Fruit fly (Drosophila melanogaster): ENCODE data around the gene CG42827.

The CG42827 gene

DNA sequence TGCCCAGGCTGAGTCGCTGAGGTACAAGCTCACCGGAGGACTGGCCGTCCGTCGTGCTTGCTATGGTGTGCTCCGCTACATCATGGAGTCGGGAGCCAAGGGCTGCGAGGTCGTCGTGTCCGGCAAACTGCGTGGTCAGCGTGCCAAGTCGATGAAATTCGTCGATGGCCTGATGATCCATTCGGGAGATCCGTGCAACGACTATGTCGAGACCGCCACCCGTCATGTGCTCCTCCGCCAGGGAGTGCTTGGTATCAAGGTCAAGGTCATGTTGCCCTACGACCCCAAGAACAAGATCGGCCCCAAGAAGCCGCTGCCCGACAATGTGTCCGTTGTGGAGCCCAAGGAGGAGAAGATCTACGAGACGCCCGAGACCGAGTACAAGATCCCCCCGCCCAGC, 13.3 kb upstream of the CG42827 start:
- TF ChIP-seq CG31627 (GFP tag; optimal IDR thresholded peaks at IDR 0.05), result no peak
- peak; percentile 70 for TF ChIP-seq svp (GFP tag)

DNA sequence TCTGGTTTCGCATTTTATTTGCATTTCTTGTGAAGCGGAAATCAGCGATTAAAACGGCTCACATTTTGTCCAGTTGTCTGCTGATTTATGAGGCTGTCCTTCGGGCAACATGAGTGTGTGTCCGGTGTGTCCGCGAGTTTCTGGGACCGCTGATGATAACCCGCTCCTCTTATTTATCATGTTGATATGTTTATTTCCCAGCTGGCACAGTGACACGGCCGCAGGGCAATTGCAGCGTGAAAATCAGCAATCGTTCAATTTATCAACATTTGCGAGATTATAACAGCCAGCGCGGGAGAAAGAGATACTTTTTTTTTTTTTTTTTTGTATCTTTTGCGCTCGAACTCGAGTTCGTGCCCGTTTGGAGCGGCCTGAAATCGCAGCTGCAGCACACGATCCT, 12.4 kb upstream of the CG42827 start:
- TF ChIP-seq svp (GFP tag) (peak; percentile 94), topi (GFP tag; optimal IDR thresholded peaks at IDR 0.05) (no peak)

DNA sequence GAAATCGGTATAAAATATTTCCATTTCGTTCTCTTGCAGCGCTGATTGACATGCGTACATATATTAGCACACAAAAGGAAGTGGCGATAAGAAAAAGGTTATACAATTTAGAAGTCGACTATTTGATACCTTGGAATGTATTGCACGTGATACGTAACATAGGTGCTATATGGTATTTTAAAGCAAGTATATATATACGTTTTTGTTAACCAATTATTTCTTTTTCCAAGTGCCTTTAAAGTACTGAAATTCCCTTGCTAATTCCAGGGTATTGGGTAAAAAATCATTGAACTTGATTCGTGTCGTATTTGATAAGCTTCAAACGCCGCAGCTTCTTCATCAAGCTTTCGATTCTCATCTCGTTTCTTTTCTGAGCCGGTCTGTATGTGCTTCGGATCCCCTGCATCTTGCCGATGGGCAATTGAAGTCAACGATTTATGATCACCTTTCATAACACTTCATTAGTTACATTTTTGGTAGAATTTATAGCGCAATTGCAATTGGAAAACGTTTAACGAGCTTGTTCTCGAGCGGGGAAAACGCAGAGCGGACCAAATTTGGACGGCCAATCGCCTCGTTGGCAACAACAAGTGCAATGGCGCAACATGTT, 9.1 kb upstream of the CG42827 start, which contains the start of gene CG4408:
Gene CG4408, minus strand, starts transcription at position 60 of the 610 bp plus-strand sequence.
- peak; percentile 91 for TF ChIP-seq lz (GFP tag; optimal IDR thresholded peaks at IDR 0.05)
- TF ChIP-seq Sox14 (GFP tag; optimal IDR thresholded peaks at IDR 0.05), result peak; percentile 87
- peak; percentile 56 for TF ChIP-seq CG8632 (GFP tag; optimal IDR thresholded peaks at IDR 0.05)
- TF ChIP-seq Hr4 (GFP tag; optimal IDR thresholded peaks at IDR 0.05), result peak; percentile 76
- peak; percentile 71 for TF ChIP-seq Blimp-1 (GFP tag; optimal IDR thresholded peaks at IDR 0.05)
- TF ChIP-seq fkh (GFP tag; optimal IDR thresholded peaks at IDR 0.05), result no peak
- peak; percentile 91 for TF ChIP-seq Met (GFP tag; optimal IDR thresholded peaks at IDR 0.05)
- TF ChIP-seq CG7368 (GFP tag; optimal IDR thresholded peaks at IDR 0.05), result peak; percentile 75
- TF ChIP-seq CG16779 (tag; optimal IDR thresholded peaks at IDR 0.05), result peak; percentile 40
- peak; percentile 10 to 16 for TF ChIP-seq ss (GFP tag; optimal IDR thresholded peaks at IDR 0.05)
- peak; percentile 37 for TF ChIP-seq fd85E (GFP tag; optimal IDR thresholded peaks at IDR 0.05)
- peak; percentile 58 for TF ChIP-seq CG11902 (GFP tag; optimal IDR thresholded peaks at IDR 0.05)
- TF ChIP-seq CG6854 (GFP tag; optimal IDR thresholded peaks at IDR 0.05), result peak; percentile 54
- peak; percentile 85 for TF ChIP-seq Eip78C (GFP tag)
- peak; percentile 93 for TF ChIP-seq esn (GFP tag; optimal IDR thresholded peaks at IDR 0.05)
- TF ChIP-seq Eip75B (GFP tag; optimal IDR thresholded peaks at IDR 0.05), result peak; percentile 88
- TF ChIP-seq pdm3 (GFP tag; optimal IDR thresholded peaks at IDR 0.05), result peak; percentile 82
- peak; percentile 73 for TF ChIP-seq CG10631 (GFP tag; optimal IDR thresholded peaks at IDR 0.05)
- peak; percentile 89 for TF ChIP-seq Smox (GFP tag; optimal IDR thresholded peaks at IDR 0.05)
- TF ChIP-seq Ets21C (GFP tag; optimal IDR thresholded peaks at IDR 0.05), result peak; percentile 88
- TF ChIP-seq CG4318 (GFP tag; optimal IDR thresholded peaks at IDR 0.05), result peak; percentile 29
- peak; percentile 69 for TF ChIP-seq Sox15 (GFP tag; optimal IDR thresholded peaks at IDR 0.05)
- peak; percentile 94 for TF ChIP-seq Hr39 (GFP tag; optimal IDR thresholded peaks at IDR 0.05)
- peak; percentile 94 for TF ChIP-seq CG31627 (GFP tag; optimal IDR thresholded peaks at IDR 0.05)
- peak; percentile 97 for TF ChIP-seq svp (GFP tag)
- no peak for TF ChIP-seq CG9139 (GFP tag; optimal IDR thresholded peaks at IDR 0.05)
- TF ChIP-seq CG8119 (GFP tag; IDR thresholded peaks at IDR 0.05), result peak; percentile 51; the same call in 2 of the 3 replicates
- TF ChIP-seq CG32006 (GFP tag; optimal IDR thresholded peaks at IDR 0.05), result peak; percentile 73
- peak; percentile 68 for TF ChIP-seq CG15336 (GFP tag; IDR thresholded peaks at IDR 0.05)
- peak; percentile 77 for TF ChIP-seq CG3032 (tag; optimal IDR thresholded peaks at IDR 0.05)
- TF ChIP-seq Ets96B (tag; optimal IDR thresholded peaks at IDR 0.05), result peak; percentile 77
- TF ChIP-seq CG6792 (GFP tag; optimal IDR thresholded peaks at IDR 0.05), result peak; percentile 85
- peak; percentile 83 for TF ChIP-seq OdsH (GFP tag; optimal IDR thresholded peaks at IDR 0.05)
- TF ChIP-seq Hr38 (GFP tag; optimal IDR thresholded peaks at IDR 0.05), result no peak
- peak; percentile 91 for TF ChIP-seq Sox102F (GFP tag; optimal IDR thresholded peaks at IDR 0.05)
- TF ChIP-seq net (GFP tag; optimal IDR thresholded peaks at IDR 0.05), result peak; percentile 61
- peak; percentile 23 for TF ChIP-seq dsx (GFP tag; optimal IDR thresholded peaks at IDR 0.05; ENCODE audit: poor library complexity, severe bottlenecking)
- TF ChIP-seq eg (GFP tag; IDR thresholded peaks at IDR 0.05), result peak; percentile 76
- TF ChIP-seq fd59A (GFP tag; optimal IDR thresholded peaks at IDR 0.05), result peak; percentile 8
- peak; percentile 70 for TF ChIP-seq CG34406 (GFP tag; optimal IDR thresholded peaks at IDR 0.05)
- TF ChIP-seq CG6276 (GFP tag; optimal IDR thresholded peaks at IDR 0.05), result peak; percentile 52
- peak; percentile 59 for TF ChIP-seq CG6808 (GFP tag; optimal IDR thresholded peaks at IDR 0.05)
- TF ChIP-seq CG6163 (GFP tag; IDR thresholded peaks at IDR 0.05), result peak; percentile 83
- TF ChIP-seq Lpt (GFP tag; optimal IDR thresholded peaks at IDR 0.05), result peak; percentile 41
- peak; percentile 92 for TF ChIP-seq topi (GFP tag; optimal IDR thresholded peaks at IDR 0.05)
- TF ChIP-seq CG11294 (GFP tag; IDR thresholded peaks at IDR 0.05), result peak; percentile 43; the same call in 1 of the 2 replicates
- peak; percentile 49 for TF ChIP-seq CG1621 (tag; optimal IDR thresholded peaks at IDR 0.05)
